Fruit fly (Drosophila melanogaster) whole organism, embryonic: ENCODE results near the gene CG5225.

Source experiments
- CG10366 ChIP-seq: fragments of 200-800 bp; sonication (Bioruptor generic); IDR thresholded peaks from 2 replicates; pipeline ENCODE4 v1.3.6; 2022; ENCODE audit warnings: missing biosample characterization, missing genetic modification characterization
- CG11247 ChIP-seq: fragments of 200-800 bp; sonication (Bioruptor generic); IDR thresholded peaks from 2 replicates; pipeline ENCODE4 v1.3.6; 2022; ENCODE audit warnings: missing biosample characterization, missing genetic modification characterization
- CG12299 ChIP-seq: fragments of 200-800 bp; sonication (Bioruptor generic); optimal IDR thresholded peaks from 2 replicates; lab custom pipeline; 2018; ENCODE audit warnings: missing biosample characterization, mild to moderate bottlenecking, missing genetic modification characterization
- CG13123 ChIP-seq: fragments of 200-800 bp; sonication (Bioruptor generic); optimal IDR thresholded peaks from 2 replicates; lab custom pipeline; 2016; ENCODE audit warnings: missing biosample characterization, missing genetic modification characterization
- CG17385 ChIP-seq: fragments of 200-800 bp; sonication (Bioruptor generic); optimal IDR thresholded peaks from 3 replicates; lab custom pipeline; 2018; ENCODE audit warnings: missing biosample characterization, mild to moderate bottlenecking, missing genetic modification characterization
- CG17802 ChIP-seq: fragments of 200-800 bp; sonication (Bioruptor generic); optimal IDR thresholded peaks from 2 replicates; lab custom pipeline; 2018; ENCODE audit warnings: missing biosample characterization, mild to moderate bottlenecking, missing genetic modification characterization, moderate library complexity
- CG18599 ChIP-seq: fragments of 200-800 bp; sonication (Bioruptor generic); optimal IDR thresholded peaks from 3 replicates; lab custom pipeline; 2017; ENCODE audit warnings: missing biosample characterization, missing genetic modification characterization, mild to moderate bottlenecking, moderate library complexity, missing genetic modification reagents
- CG31224 ChIP-seq: fragments of 200-800 bp; sonication (Bioruptor generic); IDR thresholded peaks from 2 replicates; pipeline ENCODE4 v1.3.6; 2022; ENCODE audit warnings: missing biosample characterization, missing genetic modification characterization
- CG4282 ChIP-seq: fragments of 200-800 bp; sonication (Bioruptor generic); optimal IDR thresholded peaks from 2 replicates; lab custom pipeline; 2016; ENCODE audit warnings: missing biosample characterization, missing genetic modification characterization
- CG4404 ChIP-seq: fragments of 200-800 bp; sonication (Bioruptor generic); IDR thresholded peaks from 2 replicates; pipeline ENCODE4 v1.3.6; 2022; ENCODE audit warnings: missing biosample characterization, missing genetic modification characterization
- CG6689 ChIP-seq: fragments of 200-800 bp; sonication (Bioruptor generic); IDR thresholded peaks from 2 replicates; pipeline ENCODE4 v1.3.6; 2022; ENCODE audit warnings: missing biosample characterization, missing genetic modification characterization
- CG7357 ChIP-seq: fragments of 200-800 bp; sonication (Bioruptor generic); IDR thresholded peaks from 3 replicates; pipeline ENCODE4 v1.3.6; 2022; ENCODE audit warnings: missing biosample characterization, missing genetic modification characterization
- CG7786 ChIP-seq: fragments of 200-800 bp; sonication (Bioruptor generic); optimal IDR thresholded peaks from 2 replicates; lab custom pipeline; 2016; ENCODE audit warnings: missing biosample characterization, missing genetic modification characterization
- CG8281 ChIP-seq: fragments of 200-800 bp; sonication (Bioruptor generic); optimal IDR thresholded peaks from 2 replicates; lab custom pipeline; 2018; ENCODE audit warnings: missing biosample characterization, mild to moderate bottlenecking, missing genetic modification characterization, moderate library complexity
- CG8478 ChIP-seq: fragments of >200 bp; optimal IDR thresholded peaks from 2 replicates; lab custom pipeline; 2018
- CG8765 ChIP-seq: fragments of 200-800 bp; sonication (Bioruptor generic); IDR thresholded peaks from 2 replicates; pipeline ENCODE4 v1.3.6; 2022; ENCODE audit warnings: missing biosample characterization, missing genetic modification characterization
- CHES-1-like ChIP-seq: fragments of 200-800 bp; sonication (Bioruptor generic); optimal IDR thresholded peaks from 2 replicates; lab custom pipeline; 2016; ENCODE audit warnings: missing biosample characterization, missing genetic modification characterization
- CTCF ChIP-seq: fragments of 200-800 bp; sonication (Bioruptor generic); optimal IDR thresholded peaks from 2 replicates; lab custom pipeline; 2017; ENCODE audit warnings: missing biosample characterization, mild to moderate bottlenecking, missing genetic modification characterization, moderate library complexity
- D19A ChIP-seq: fragments of 200-800 bp; optimal IDR thresholded peaks from 3 replicates; lab custom pipeline; 2019; ENCODE audit warnings: missing biosample characterization, mild to moderate bottlenecking, missing genetic modification characterization, moderate library complexity
- D19B ChIP-seq: fragments of 200-800 bp; sonication (Bioruptor generic); optimal IDR thresholded peaks from 2 replicates; lab custom pipeline; 2017; ENCODE audit warnings: missing biosample characterization, mild to moderate bottlenecking, missing genetic modification characterization
- Dp ChIP-seq: fragments of 200-800 bp; sonication (Bioruptor generic); optimal IDR thresholded peaks from 2 replicates; lab custom pipeline; 2018; ENCODE audit warnings: missing biosample characterization, mild to moderate bottlenecking, missing genetic modification characterization, moderate library complexity
- H2.0 ChIP-seq: fragments of 200-800 bp; sonication (Bioruptor generic); IDR thresholded peaks from 2 replicates; pipeline ENCODE4 v1.3.6; 2022; ENCODE audit warnings: missing biosample characterization, missing genetic modification characterization
- HLHmδ ChIP-seq: fragments of 200-800 bp; sonication (Bioruptor generic); optimal IDR thresholded peaks from 2 replicates; lab custom pipeline; 2018; ENCODE audit warnings: missing biosample characterization, mild to moderate bottlenecking, missing genetic modification characterization, moderate library complexity
- Hmr ChIP-seq: fragments of 200-800 bp; sonication (Bioruptor generic); optimal IDR thresholded peaks from 3 replicates; lab custom pipeline; 2017; ENCODE audit warnings: mild to moderate bottlenecking, missing biosample characterization, missing genetic modification reagents, missing genetic modification characterization
- Max ChIP-seq: fragments of 200-800 bp; sonication (Bioruptor generic); optimal IDR thresholded peaks from 2 replicates; lab custom pipeline; 2016; ENCODE audit warnings: missing biosample characterization, mild to moderate bottlenecking, missing genetic modification characterization
- Mes4 ChIP-seq: fragments of 200-800 bp; sonication (Bioruptor generic); optimal IDR thresholded peaks from 2 replicates; lab custom pipeline; 2016; ENCODE audit warnings: missing biosample characterization, missing genetic modification characterization
- NC2α ChIP-seq: fragments of 200-800 bp; sonication (Bioruptor generic); optimal IDR thresholded peaks from 2 replicates; lab custom pipeline; 2016; ENCODE audit warnings: missing biosample characterization, missing genetic modification characterization
- Pdp1 ChIP-seq, 2 experiments: fragments of 200-800 bp; sonication (Bioruptor generic); optimal IDR thresholded peaks; 3 replicates each; lab custom pipeline; 2016; ENCODE audit warnings: missing biosample characterization in 2 of 2, missing genetic modification characterization in 2 of 2, mild to moderate bottlenecking in 1 of 2, moderate library complexity in 1 of 2
- Poxn ChIP-seq: fragments of 200-800 bp; sonication (Bioruptor generic); IDR thresholded peaks from 2 replicates; pipeline ENCODE4 v1.3.6; 2022; ENCODE audit warnings: missing biosample characterization, missing genetic modification characterization
- Sry-β ChIP-seq: fragments of 200-800 bp; sonication (Bioruptor generic); optimal IDR thresholded peaks from 2 replicates; lab custom pipeline; 2018; ENCODE audit warnings: missing biosample characterization, mild to moderate bottlenecking, missing genetic modification characterization, moderate library complexity
- Ssrp ChIP-seq: fragments of 200-800 bp; sonication (Bioruptor generic); optimal IDR thresholded peaks from 2 replicates; lab custom pipeline; 2018; ENCODE audit warnings: missing biosample characterization, mild to moderate bottlenecking, missing genetic modification characterization, moderate library complexity
- bab2 ChIP-seq: fragments of 200-800 bp; sonication (Bioruptor generic); optimal IDR thresholded peaks from 2 replicates; lab custom pipeline; 2016; ENCODE audit warnings: missing biosample characterization, missing genetic modification characterization
- cad ChIP-seq: fragments of >200 bp; optimal IDR thresholded peaks from 2 replicates; lab custom pipeline; 2017; ENCODE audit warnings: missing biosample characterization, missing genetic modification characterization
- chinmo ChIP-seq: fragments of 200-800 bp; sonication (Bioruptor generic); IDR thresholded peaks from 4 replicates; pipeline ENCODE4 v1.3.6; 2022; ENCODE audit warnings: missing biosample characterization, missing genetic modification characterization; ENCODE audit not compliant: partially characterized antibody
- chn ChIP-seq: fragments of 200-800 bp; sonication (Bioruptor generic); optimal IDR thresholded peaks from 2 replicates; lab custom pipeline; 2016; ENCODE audit warnings: missing biosample characterization, missing genetic modification characterization
- disco-r ChIP-seq: fragments of 200-800 bp; sonication (Bioruptor generic); optimal IDR thresholded peaks from 2 replicates; lab custom pipeline; 2016; ENCODE audit warnings: missing biosample characterization, missing genetic modification characterization
- dpn ChIP-seq, 2 experiments: fragments of 200-800 bp; sonication (Bioruptor generic); optimal IDR thresholded peaks; 3 replicates each; lab custom pipeline; 2016; ENCODE audit warnings: missing biosample characterization in 2 of 2, missing genetic modification characterization in 2 of 2
- dysf ChIP-seq: fragments of 200-800 bp; sonication (Bioruptor generic); IDR thresholded peaks from 3 replicates; pipeline ENCODE4 v1.3.6; 2022; ENCODE audit warnings: missing biosample characterization, missing genetic modification characterization
- emc ChIP-seq: fragments of 200-800 bp; sonication (Bioruptor generic); optimal IDR thresholded peaks from 2 replicates; lab custom pipeline; 2016; ENCODE audit warnings: missing biosample characterization, missing genetic modification characterization
- gt ChIP-seq: fragments of 200-800 bp; sonication (Bioruptor generic); IDR thresholded peaks from 2 replicates; pipeline ENCODE4 v1.3.6; 2022; ENCODE audit warnings: missing biosample characterization, missing genetic modification characterization
- insv ChIP-seq, 2 experiments: fragments of 200-800 bp; sonication (Bioruptor generic); optimal IDR thresholded peaks; 3 replicates each; lab custom pipeline; 2016 to 2018; ENCODE audit warnings: missing biosample characterization in 2 of 2, missing genetic modification characterization in 2 of 2
- jigr1 ChIP-seq: fragments of 200-800 bp; sonication (Bioruptor generic); IDR thresholded peaks from 3 replicates; pipeline ENCODE4 v1.3.6; 2022; ENCODE audit warnings: missing biosample characterization, missing genetic modification characterization
- lilli ChIP-seq: fragments of 200-800 bp; sonication (Bioruptor generic); optimal IDR thresholded peaks from 3 replicates; lab custom pipeline; 2016; ENCODE audit warnings: missing biosample characterization, missing genetic modification characterization
- mirr ChIP-seq: fragments of 200-800 bp; sonication (Bioruptor generic); optimal IDR thresholded peaks from 3 replicates; lab custom pipeline; 2018; ENCODE audit warnings: missing biosample characterization, mild to moderate bottlenecking, missing genetic modification characterization
- odd ChIP-seq: fragments of 200-800 bp; sonication (Bioruptor generic); optimal IDR thresholded peaks from 2 replicates; lab custom pipeline; 2017; ENCODE audit warnings: missing biosample characterization, mild to moderate bottlenecking, missing genetic modification characterization
- org-1 ChIP-seq: fragments of 200-800 bp; sonication (Bioruptor generic); optimal IDR thresholded peaks from 2 replicates; lab custom pipeline; 2017; ENCODE audit warnings: missing biosample characterization, missing genetic modification characterization
- p53 ChIP-seq: fragments of 200-800 bp; sonication (Bioruptor generic); optimal IDR thresholded peaks from 2 replicates; lab custom pipeline; 2016; ENCODE audit warnings: missing biosample characterization, missing genetic modification characterization
- pum ChIP-seq: fragments of 200-800 bp; sonication (Bioruptor generic); optimal IDR thresholded peaks from 2 replicates; lab custom pipeline; 2016; ENCODE audit warnings: missing biosample characterization, missing genetic modification characterization
- pzg ChIP-seq: fragments of 200-800 bp; sonication (Bioruptor generic); optimal IDR thresholded peaks from 3 replicates; lab custom pipeline; 2018; ENCODE audit warnings: missing biosample characterization, mild to moderate bottlenecking, missing genetic modification characterization, moderate library complexity
- repo ChIP-seq: fragments of 200-800 bp; sonication (Bioruptor generic); optimal IDR thresholded peaks from 2 replicates; lab custom pipeline; 2016; ENCODE audit warnings: missing biosample characterization, missing genetic modification characterization
- salm ChIP-seq: fragments of 200-800 bp; sonication (Bioruptor generic); optimal IDR thresholded peaks from 2 replicates; lab custom pipeline; 2018; ENCODE audit warnings: missing biosample characterization, mild to moderate bottlenecking, missing genetic modification characterization
- sim ChIP-seq: fragments of 200-800 bp; sonication (Bioruptor generic); IDR thresholded peaks from 2 replicates; pipeline ENCODE4 v1.3.6; 2022; ENCODE audit warnings: missing biosample characterization, missing genetic modification characterization

The CG5225 gene

dm6 chr3R:17042838-17043569, 14.5 kb downstream of the CG5225 start, which contains the start of the genes bdwf and Patr-1 (continued):
- TF ChIP-seq CG6689 (GFP tag; lab: Robert Waterston, UW): no peak
- 0 out of 2 replicates have a peak, but pooled peaks have one; percentile 6 for TF ChIP-seq CG4404 (GFP tag; lab: Robert Waterston, UW)
- no peak for TF ChIP-seq bab2 (GFP tag; lab: Kevin White, UChicago)
- no peak for TF ChIP-seq salm
- no peak for TF ChIP-seq HLHmδ (GFP tag; lab: Kevin White, UChicago)
- peak; percentile 3 to 7 for TF ChIP-seq dpn (GFP tag; optimal IDR thresholded peaks at IDR 0.05; lab: Kevin White, UChicago)
- TF ChIP-seq Max (GFP tag; lab: Kevin White, UChicago): no peak
- no peak for TF ChIP-seq CHES-1-like (GFP tag; lab: Kevin White, UChicago)
- TF ChIP-seq gt (GFP tag; lab: Robert Waterston, UW): no peak
- TF ChIP-seq NC2α (GFP tag; lab: Kevin White, UChicago): no peak
- no peak for TF ChIP-seq emc (GFP tag; lab: Kevin White, UChicago)
- peak; percentile 95 for TF ChIP-seq chinmo (GFP tag; lab: Robert Waterston, UW)
- TF ChIP-seq odd (GFP tag; lab: Kevin White, UChicago): no peak
- TF ChIP-seq cad: no peak
- no peak for TF ChIP-seq Poxn (GFP tag; lab: Robert Waterston, UW)
- TF ChIP-seq Mes4 (GFP tag; lab: Kevin White, UChicago): no peak
- TF ChIP-seq mirr (GFP tag; lab: Kevin White, UChicago): no peak
- TF ChIP-seq pum (GFP tag; lab: Kevin White, UChicago): no peak
- TF ChIP-seq pzg (GFP tag; lab: Kevin White, UChicago): peak; percentile 51
- no peak for TF ChIP-seq jigr1 (GFP tag; lab: Robert Waterston, UW)
- no peak for TF ChIP-seq CG7786 (GFP tag; lab: Kevin White, UChicago)
- TF ChIP-seq org-1 (GFP tag; lab: Kevin White, UChicago): no peak
- TF ChIP-seq insv (GFP tag; optimal IDR thresholded peaks at IDR 0.05; lab: Kevin White, UChicago): no peak
- TF ChIP-seq CG7357 (GFP tag; lab: Robert Waterston, UW): no peak
- TF ChIP-seq CG18599 (GFP tag; lab: Kevin White, UChicago): no peak
- no peak for TF ChIP-seq sim
- TF ChIP-seq CG13123 (GFP tag; lab: Kevin White, UChicago): no peak
- TF ChIP-seq Sry-β: peak; percentile 33
- TF ChIP-seq CG10366: no peak
- TF ChIP-seq CG31224 (GFP tag; lab: Robert Waterston, UW): no peak
- TF ChIP-seq H2.0 (GFP tag; lab: Robert Waterston, UW): no peak
- TF ChIP-seq D19B (GFP tag; lab: Kevin White, UChicago): no peak
- TF ChIP-seq lilli (GFP tag; lab: Kevin White, UChicago): peak; percentile 37
- no peak for TF ChIP-seq chn (GFP tag; lab: Kevin White, UChicago)
- no peak for TF ChIP-seq CG8478
- TF ChIP-seq dysf (GFP tag; lab: Robert Waterston, UW): no peak
- no peak for TF ChIP-seq Hmr (GFP tag; lab: Kevin White, UChicago)
- TF ChIP-seq p53 (GFP tag; lab: Kevin White, UChicago): no peak
- TF ChIP-seq Pdp1 (GFP tag; optimal IDR thresholded peaks at IDR 0.05; lab: Kevin White, UChicago): peak in 1 of 2 experiments; percentile 17
- peak; percentile 15 for TF ChIP-seq D19A
- TF ChIP-seq Ssrp (tag; lab: Kevin White, UChicago): peak; percentile 17
- no peak for TF ChIP-seq CG17385 (GFP tag; lab: Kevin White, UChicago)
- TF ChIP-seq CG8765: no peak
- no peak for TF ChIP-seq CG8281 (tag; lab: Kevin White, UChicago)
- TF ChIP-seq Dp: peak; percentile 29
- no peak for TF ChIP-seq CG11247
- no peak for TF ChIP-seq repo (GFP tag; lab: Kevin White, UChicago)
- no peak for TF ChIP-seq CG12299 (tag; lab: Kevin White, UChicago)
- no peak for TF ChIP-seq CG17802 (tag; lab: Kevin White, UChicago)
- peak; percentile 24 for TF ChIP-seq CTCF (GFP tag; lab: Kevin White, UChicago)
- TF ChIP-seq CG4282: no peak
- TF ChIP-seq disco-r (GFP tag; lab: Kevin White, UChicago): peak; percentile 16
